Worm (Caenorhabditis elegans) whole organism, young adult: ENCODE results near the gene T28D9.11.

Experiments used
- egl-18 ChIP-seq: fragments of 200-800 bp; sonication (Bioruptor generic); IDR thresholded peaks from 2 replicates; pipeline ENCODE4 v1.3.6; 2022; ENCODE audit warnings: missing genetic modification reagents, missing genetic modification characterization, missing compliant biosample characterization
- mes-4 ChIP-seq: sonication (generic microtip); optimal IDR thresholded peaks from 2 replicates; lab custom pipeline; 2016; ENCODE audit warnings: missing genotype, missing genetic modification characterization, missing compliant biosample characterization
- sea-2 ChIP-seq: fragments of 200-800 bp; sonication (Bioruptor generic); IDR thresholded peaks from 2 replicates; pipeline ENCODE4 v1.3.6; 2022; ENCODE audit warnings: missing genetic modification characterization, missing compliant biosample characterization

ce11 chrII:6520103-6520502 is 28.3 kb upstream of the T28D9.11 start:
- no peak for TF ChIP-seq mes-4 (tag; lab: Kevin White, UChicago)
- TF ChIP-seq sea-2 (GFP tag; lab: Robert Waterston, UW) = no peak
- TF ChIP-seq egl-18 (GFP tag; lab: Robert Waterston, UW) = no peak
